Worm (Caenorhabditis elegans) whole organism, L1 larva: ENCODE results near the gene C35C5.9.

Experiments used
- snpc-4 ChIP-seq: fragments of 150-350 bp; optimal IDR thresholded peaks from 2 replicates; lab custom pipeline; 2014; ENCODE audit warnings: missing biosample characterization, missing genetic modification characterization
- unc-62 ChIP-seq: fragments of 150-350 bp; optimal IDR thresholded peaks from 2 replicates; lab custom pipeline; 2014; ENCODE audit warnings: missing biosample characterization, missing genetic modification reagents, missing genetic modification characterization

- TF ChIP-seq unc-62 (GFP tag; lab: Kevin White, UChicago) (no peak), snpc-4 (no peak)
Observed at ce11 chrX:11537240-11537764, 934 bp downstream of the C35C5.9 start, which contains the start of gene gcp-2.2.
